Fruit fly (Drosophila melanogaster) whole organism, embryonic: ENCODE results near the gene beag.
A peak's percentile ranks its signal among the peaks of the same experiment; 100 is the strongest.

ENCODE experiments used
- CG10543 ChIP-seq: fragments of 200-800 bp; sonication (Bioruptor generic); optimal IDR thresholded peaks from 3 replicates; lab custom pipeline; 2017; ENCODE audit warnings: missing biosample characterization, mild to moderate bottlenecking, missing genetic modification characterization, moderate library complexity
- CG11723 ChIP-seq: fragments of 200-800 bp; sonication (Bioruptor generic); optimal IDR thresholded peaks from 2 replicates; lab custom pipeline; 2017; ENCODE audit warnings: missing biosample characterization, mild to moderate bottlenecking, missing genetic modification characterization
- CG12744 ChIP-seq: fragments of 200-800 bp; sonication (Bioruptor generic); optimal IDR thresholded peaks from 2 replicates; lab custom pipeline; 2016; ENCODE audit warnings: missing biosample characterization, missing genetic modification characterization
- CG12769 ChIP-seq: fragments of 200-800 bp; sonication (Bioruptor generic); optimal IDR thresholded peaks from 2 replicates; lab custom pipeline; 2019; ENCODE audit warnings: missing biosample characterization, mild to moderate bottlenecking, missing genetic modification characterization, moderate library complexity
- CG13624 ChIP-seq: fragments of 200-800 bp; sonication (Bioruptor generic); optimal IDR thresholded peaks from 2 replicates; lab custom pipeline; 2016; ENCODE audit warnings: missing biosample characterization, missing genetic modification characterization
- CG15011 ChIP-seq: fragments of 200-800 bp; sonication (Bioruptor generic); optimal IDR thresholded peaks from 3 replicates; lab custom pipeline; 2018; ENCODE audit warnings: missing biosample characterization, mild to moderate bottlenecking, missing genetic modification characterization
- CG1603 ChIP-seq: fragments of 200-800 bp; sonication (Bioruptor generic); optimal IDR thresholded peaks from 2 replicates; lab custom pipeline; 2019; ENCODE audit warnings: missing biosample characterization, mild to moderate bottlenecking, missing genetic modification characterization, moderate library complexity
- CG16813 ChIP-seq: fragments of 200-800 bp; sonication (Bioruptor generic); IDR thresholded peaks from 3 replicates; pipeline ENCODE4 v1.3.6; 2022; ENCODE audit warnings: missing biosample characterization, missing genetic modification characterization; ENCODE audit not compliant: partially characterized antibody
- CG17186 ChIP-seq: fragments of 200-800 bp; sonication (Bioruptor generic); optimal IDR thresholded peaks from 3 replicates; lab custom pipeline; 2017; ENCODE audit warnings: missing biosample characterization, missing genetic modification reagents, missing genetic modification characterization
- CG17328 ChIP-seq: fragments of 200-800 bp; sonication (Bioruptor generic); IDR thresholded peaks from 2 replicates; pipeline ENCODE4 v1.3.6; 2022; ENCODE audit warnings: missing biosample characterization, missing genetic modification characterization
- CG17361 ChIP-seq: fragments of 200-800 bp; sonication (Bioruptor generic); IDR thresholded peaks from 3 replicates; pipeline ENCODE4 v1.3.6; 2022; ENCODE audit warnings: missing biosample characterization, missing genetic modification characterization
- CG1792 ChIP-seq: fragments of 200-800 bp; sonication (Bioruptor generic); optimal IDR thresholded peaks from 2 replicates; lab custom pipeline; 2016; ENCODE audit warnings: missing biosample characterization, missing genetic modification characterization
- CG18011 ChIP-seq: fragments of 200-800 bp; sonication (Bioruptor generic); optimal IDR thresholded peaks from 2 replicates; lab custom pipeline; 2017; ENCODE audit warnings: missing biosample characterization, missing genetic modification characterization, mild to moderate bottlenecking, moderate library complexity, missing genotype
- CG18619 ChIP-seq: fragments of 200-800 bp; sonication (Bioruptor generic); optimal IDR thresholded peaks from 3 replicates; lab custom pipeline; 2017; ENCODE audit warnings: missing biosample characterization, mild to moderate bottlenecking, missing genetic modification characterization
- CG30403 ChIP-seq: fragments of 200-800 bp; sonication (Bioruptor generic); optimal IDR thresholded peaks from 3 replicates; lab custom pipeline; 2016; ENCODE audit warnings: missing biosample characterization, missing genetic modification characterization
- CG32767 ChIP-seq: fragments of 200-800 bp; sonication (Bioruptor generic); IDR thresholded peaks from 2 replicates; pipeline ENCODE4 v1.3.6; 2022; ENCODE audit warnings: missing biosample characterization, missing genetic modification characterization
- CG33213 ChIP-seq: fragments of 200-800 bp; sonication (Bioruptor generic); optimal IDR thresholded peaks from 3 replicates; lab custom pipeline; 2016; ENCODE audit warnings: missing biosample characterization, missing genetic modification characterization
- CG3407 ChIP-seq: fragments of 200-800 bp; sonication (Bioruptor generic); optimal IDR thresholded peaks from 2 replicates; lab custom pipeline; 2018; ENCODE audit warnings: missing biosample characterization, mild to moderate bottlenecking, missing genetic modification characterization
- CG6765 ChIP-seq: fragments of 200-800 bp; sonication (Bioruptor generic); optimal IDR thresholded peaks from 3 replicates; lab custom pipeline; 2017; ENCODE audit warnings: missing biosample characterization, mild to moderate bottlenecking, missing genetic modification characterization
- CG6791 ChIP-seq: fragments of 200-800 bp; sonication (Bioruptor generic); IDR thresholded peaks from 3 replicates; pipeline ENCODE4 v1.3.6; 2022; ENCODE audit warnings: missing biosample characterization, missing genetic modification characterization; ENCODE audit not compliant: partially characterized antibody
- CG7357 ChIP-seq: fragments of 200-800 bp; sonication (Bioruptor generic); IDR thresholded peaks from 3 replicates; pipeline ENCODE4 v1.3.6; 2022; ENCODE audit warnings: missing biosample characterization, missing genetic modification characterization
- CG8290 ChIP-seq, 3 experiments: fragments of 200-800 bp; sonication (Bioruptor generic); optimal IDR thresholded peaks; 2 replicates each; lab custom pipeline; 2016 to 2019; ENCODE audit warnings: missing biosample characterization in 3 of 3, missing genetic modification characterization in 3 of 3, mild to moderate bottlenecking in 2 of 3, moderate library complexity in 1 of 3
- CG8388 ChIP-seq: fragments of 200-800 bp; sonication (Bioruptor generic); optimal IDR thresholded peaks from 2 replicates; lab custom pipeline; 2019; ENCODE audit warnings: missing biosample characterization, mild to moderate bottlenecking, missing genetic modification characterization, moderate library complexity
- Dfd ChIP-seq, 2 experiments: fragments of >200 bp; optimal IDR thresholded peaks; 2 replicates each; lab custom pipeline; 2017; ENCODE audit warnings: missing biosample characterization in 2 of 2, missing genetic modification characterization in 2 of 2
- Gsc ChIP-seq: fragments of 200-800 bp; sonication (Bioruptor generic); IDR thresholded peaks from 2 replicates; pipeline ENCODE4 v1.3.6; 2022; ENCODE audit warnings: missing biosample characterization, missing genetic modification characterization
- H15 ChIP-seq: fragments of 200-800 bp; sonication (Bioruptor generic); IDR thresholded peaks from 3 replicates; pipeline ENCODE4 v1.3.6; 2022; ENCODE audit warnings: missing biosample characterization, missing genetic modification characterization
- Lim3 ChIP-seq: fragments of 200-800 bp; sonication (Bioruptor generic); IDR thresholded peaks from 2 replicates; pipeline ENCODE4 v1.3.6; 2022; ENCODE audit warnings: missing biosample characterization, missing genetic modification characterization
- Lpt ChIP-seq: fragments of >200 bp; optimal IDR thresholded peaks from 2 replicates; lab custom pipeline; 2018; ENCODE audit warnings: missing biosample characterization, missing genetic modification characterization
- Mes4 ChIP-seq: fragments of 200-800 bp; sonication (Bioruptor generic); optimal IDR thresholded peaks from 2 replicates; lab custom pipeline; 2016; ENCODE audit warnings: missing biosample characterization, missing genetic modification characterization
- Optix ChIP-seq: fragments of 200-800 bp; sonication (Bioruptor generic); IDR thresholded peaks from 3 replicates; pipeline ENCODE4 v1.3.6; 2022; ENCODE audit warnings: missing biosample characterization, missing genetic modification characterization
- Poxn ChIP-seq: fragments of 200-800 bp; sonication (Bioruptor generic); IDR thresholded peaks from 2 replicates; pipeline ENCODE4 v1.3.6; 2022; ENCODE audit warnings: missing biosample characterization, missing genetic modification characterization
- Ssrp ChIP-seq: fragments of 200-800 bp; sonication (Bioruptor generic); optimal IDR thresholded peaks from 2 replicates; lab custom pipeline; 2018; ENCODE audit warnings: missing biosample characterization, mild to moderate bottlenecking, missing genetic modification characterization, moderate library complexity
- bbx ChIP-seq: fragments of 200-800 bp; sonication (Bioruptor generic); IDR thresholded peaks from 2 replicates; pipeline ENCODE4 v1.3.6; 2022; ENCODE audit warnings: missing biosample characterization, missing genetic modification characterization; ENCODE audit not compliant: partially characterized antibody
- bigmax ChIP-seq: fragments of 200-800 bp; sonication (Bioruptor generic); optimal IDR thresholded peaks from 2 replicates; lab custom pipeline; 2018; ENCODE audit warnings: missing biosample characterization, mild to moderate bottlenecking, missing genetic modification characterization
- bowl ChIP-seq: fragments of 200-800 bp; sonication (Bioruptor generic); IDR thresholded peaks from 2 replicates; pipeline ENCODE4 v1.3.6; 2022; ENCODE audit warnings: missing biosample characterization, missing genetic modification characterization
- caup ChIP-seq: fragments of 200-800 bp; sonication (Bioruptor generic); optimal IDR thresholded peaks from 3 replicates; lab custom pipeline; 2017; ENCODE audit warnings: missing biosample characterization, mild to moderate bottlenecking, missing genetic modification characterization, moderate library complexity; ENCODE audit not compliant: severe bottlenecking
- croc ChIP-seq: fragments of 200-800 bp; sonication (Bioruptor generic); conservative IDR thresholded peaks from 3 replicates; pipeline ENCODE4 v1.3.6; 2022; ENCODE audit warnings: missing biosample characterization, missing genetic modification characterization
- disco-r ChIP-seq: fragments of 200-800 bp; sonication (Bioruptor generic); optimal IDR thresholded peaks from 2 replicates; lab custom pipeline; 2016; ENCODE audit warnings: missing biosample characterization, missing genetic modification characterization
- fd64A ChIP-seq: fragments of 200-800 bp; sonication (Bioruptor generic); optimal IDR thresholded peaks from 3 replicates; lab custom pipeline; 2018; ENCODE audit warnings: missing biosample characterization, mild to moderate bottlenecking, missing genetic modification characterization
- jumu ChIP-seq: fragments of 200-800 bp; sonication (Bioruptor generic); optimal IDR thresholded peaks from 3 replicates; lab custom pipeline; 2016; ENCODE audit warnings: missing biosample characterization, missing genetic modification characterization
- kay ChIP-seq: fragments of 200-800 bp; sonication (Bioruptor generic); optimal IDR thresholded peaks from 2 replicates; lab custom pipeline; 2016; ENCODE audit warnings: missing biosample characterization, missing genetic modification characterization
- mirr ChIP-seq: fragments of 200-800 bp; sonication (Bioruptor generic); optimal IDR thresholded peaks from 3 replicates; lab custom pipeline; 2018; ENCODE audit warnings: missing biosample characterization, mild to moderate bottlenecking, missing genetic modification characterization
- pfk ChIP-seq: fragments of 200-800 bp; sonication (Bioruptor generic); optimal IDR thresholded peaks from 2 replicates; lab custom pipeline; 2018; ENCODE audit warnings: missing biosample characterization, mild to moderate bottlenecking, missing genetic modification characterization, moderate library complexity
- psq ChIP-seq: fragments of 200-800 bp; sonication (Bioruptor generic); optimal IDR thresholded peaks from 2 replicates; lab custom pipeline; 2017; ENCODE audit warnings: missing biosample characterization, missing genetic modification characterization
- sima ChIP-seq: fragments of 200-800 bp; sonication (Bioruptor generic); optimal IDR thresholded peaks from 2 replicates; lab custom pipeline; 2016; ENCODE audit warnings: missing biosample characterization, missing genetic modification characterization
- so ChIP-seq: fragments of 200-800 bp; sonication (Bioruptor generic); IDR thresholded peaks from 3 replicates; pipeline ENCODE4 v1.3.6; 2022; ENCODE audit warnings: missing biosample characterization, missing genetic modification characterization
- sr ChIP-seq: fragments of 200-800 bp; sonication (Bioruptor generic); IDR thresholded peaks from 3 replicates; pipeline ENCODE4 v1.3.6; 2022; ENCODE audit warnings: missing biosample characterization, missing genetic modification characterization
- tx ChIP-seq: fragments of 200-800 bp; sonication (Bioruptor generic); optimal IDR thresholded peaks from 2 replicates; lab custom pipeline; 2016; ENCODE audit warnings: missing biosample characterization, missing genetic modification characterization
- z ChIP-seq: fragments of 200-800 bp; sonication (Bioruptor generic); IDR thresholded peaks from 3 replicates; pipeline ENCODE4 v1.3.6; 2022; ENCODE audit warnings: missing biosample characterization, missing genetic modification characterization
- zen ChIP-seq: fragments of 200-800 bp; sonication (Bioruptor generic); optimal IDR thresholded peaks from 3 replicates; lab custom pipeline; 2018; ENCODE audit warnings: missing biosample characterization, mild to moderate bottlenecking, missing genetic modification characterization, moderate library complexity

The beag gene

dm6 chr3R:9054442-9055118 is 10.3 kb downstream of the beag start (continued):
- TF ChIP-seq fd64A (peak; percentile 39), sr (GFP tag; lab: Robert Waterston, UW) (no peak), CG1792 (GFP tag; lab: Kevin White, UChicago) (no peak), CG17361 (GFP tag; lab: Robert Waterston, UW) (no peak), kay (GFP tag; lab: Kevin White, UChicago) (no peak), Lim3 (no peak), tx (GFP tag; lab: Kevin White, UChicago) (no peak), Mes4 (GFP tag; lab: Kevin White, UChicago) (no peak), CG18619 (peak; percentile 62), CG3407 (GFP tag; lab: Kevin White, UChicago) (peak; percentile 58), CG30403 (GFP tag; lab: Kevin White, UChicago) (peak; percentile 67), psq (GFP tag; lab: Kevin White, UChicago) (no peak), disco-r (no peak), Lpt (GFP tag; lab: Kevin White, UChicago) (no peak), CG16813 (GFP tag; lab: Robert Waterston, UW) (no peak), mirr (GFP tag; lab: Kevin White, UChicago) (peak; percentile 59), jumu (no peak), CG17186 (GFP tag; lab: Kevin White, UChicago) (no peak), z (GFP tag; lab: Robert Waterston, UW) (no peak), Dfd (GFP tag; optimal IDR thresholded peaks at IDR 0.05; lab: Kevin White, UChicago) (no peak), CG8290 (GFP tag; optimal IDR thresholded peaks at IDR 0.05; lab: Kevin White, UChicago) (no peak), CG8290 (tag; optimal IDR thresholded peaks at IDR 0.05; lab: Kevin White, UChicago) (peak in 1 of 2 experiments; percentile 89), CG12744 (GFP tag; lab: Kevin White, UChicago) (no peak), zen (tag; lab: Kevin White, UChicago) (no peak), Ssrp (tag; lab: Kevin White, UChicago) (peak; percentile 56), bbx (GFP tag; lab: Robert Waterston, UW) (no peak), CG10543 (GFP tag; lab: Kevin White, UChicago) (peak; percentile 75), CG6791 (no peak), CG17328 (GFP tag; lab: Robert Waterston, UW) (no peak), CG7357 (peak; percentile 49; the same call in 1 of the 3 replicates), Poxn (GFP tag; lab: Robert Waterston, UW) (no peak), Optix (GFP tag; lab: Robert Waterston, UW) (no peak), CG18011 (GFP tag; lab: Kevin White, UChicago) (peak; percentile 69), bigmax (GFP tag; lab: Kevin White, UChicago) (no peak), CG6765 (GFP tag; lab: Kevin White, UChicago) (peak; percentile 82), CG13624 (no peak), pfk (GFP tag; lab: Kevin White, UChicago) (no peak), CG11723 (GFP tag; lab: Kevin White, UChicago) (peak; percentile 20), caup (GFP tag; lab: Kevin White, UChicago) (peak; percentile 66), CG33213 (GFP tag; lab: Kevin White, UChicago) (no peak), CG1603 (tag; lab: Kevin White, UChicago) (peak; percentile 89), H15 (GFP tag; lab: Robert Waterston, UW) (no peak), croc (GFP tag; lab: Robert Waterston, UW) (peak; percentile 33; the same call in 2 of the 3 replicates), CG8388 (GFP tag; lab: Kevin White, UChicago) (peak; percentile 53), CG12769 (tag; lab: Kevin White, UChicago) (peak; percentile 94), CG15011 (GFP tag; lab: Kevin White, UChicago) (peak; percentile 60), Gsc (GFP tag; lab: Robert Waterston, UW) (no peak), CG32767 (no peak), bowl (no peak), so (GFP tag; lab: Robert Waterston, UW) (no peak), sima (no peak)
